Worm (Caenorhabditis elegans): Measurements from ENCODE around the gene acp-4.

The acp-4 gene

DNA sequence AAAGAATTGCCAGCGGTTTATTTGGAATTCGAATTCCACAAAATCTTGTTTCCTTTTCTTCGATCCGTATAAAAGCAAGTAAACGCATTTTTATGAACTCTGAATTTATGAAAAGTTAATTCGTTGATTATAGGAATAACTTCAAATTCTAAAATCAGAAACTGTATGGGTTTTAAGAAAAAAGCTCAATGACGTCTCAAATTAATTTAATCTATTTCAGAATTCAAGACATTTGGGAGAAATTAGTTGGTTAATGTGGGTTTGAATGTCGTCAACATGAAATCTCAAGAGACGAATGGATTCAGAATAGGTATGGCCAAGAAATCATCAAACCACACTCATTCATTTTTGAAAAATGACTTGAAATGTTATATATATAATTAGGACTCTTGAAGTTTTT lies 38.9 kb downstream of the acp-4 start, which contains the start of gene F49E12.7:
Gene F49E12.7 (minus strand): TSS at position 101 of the 400 bp plus-strand sequence.
- TF ChIP-seq ceh-8 (GFP tag; optimal IDR thresholded peaks at IDR 0.05) (peak; percentile 47), irx-1 (tag; optimal IDR thresholded peaks at IDR 0.05) (no peak)

DNA sequence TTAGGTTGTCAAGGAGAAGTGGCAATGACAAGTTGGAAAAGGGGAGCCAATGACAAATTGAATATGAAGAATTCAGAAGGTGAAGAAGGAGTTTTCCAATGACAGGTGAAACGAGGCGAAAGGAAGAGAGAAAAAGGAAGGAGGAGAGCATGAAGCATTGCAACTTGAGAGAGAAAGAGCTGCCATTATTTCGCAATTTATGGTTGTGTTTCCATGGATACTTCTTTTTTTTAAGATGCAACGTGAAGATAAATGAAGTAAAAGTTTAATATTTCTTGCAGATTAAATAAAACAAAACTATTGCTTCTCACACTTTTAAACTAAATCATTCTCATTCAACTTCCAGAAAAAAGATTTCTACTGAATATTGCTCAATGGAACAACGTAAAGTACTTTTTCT lies 40.7 kb downstream of the acp-4 start, which contains the start of gene F49E12.8:
Gene F49E12.8 (minus strand): TSS at position 101 of the 400 bp plus-strand sequence.
- no peak for TF ChIP-seq ets-5 (GFP tag; IDR thresholded peaks at IDR 0.05)
- TF ChIP-seq irx-1 (tag; optimal IDR thresholded peaks at IDR 0.05): no peak
- TF ChIP-seq lin-15B (tag; optimal IDR thresholded peaks at IDR 0.05): no peak
- no peak for TF ChIP-seq rnt-1 (tag; optimal IDR thresholded peaks at IDR 0.05)
- TF ChIP-seq ceh-63 (GFP tag; optimal IDR thresholded peaks at IDR 0.05): no peak
- TF ChIP-seq efl-1 (optimal IDR thresholded peaks at IDR 0.05): no peak
- no peak for TF ChIP-seq efl-1 (GFP tag; optimal IDR thresholded peaks at IDR 0.05 in 1 of 2)
- no peak for TF ChIP-seq nhr-84 (tag; optimal IDR thresholded peaks at IDR 0.05)
- TF ChIP-seq ztf-4 (tag; optimal IDR thresholded peaks at IDR 0.05): no peak
- TF ChIP-seq fkh-8 (tag; optimal IDR thresholded peaks at IDR 0.05): peak; percentile 59
- no peak for TF ChIP-seq nhr-85 (tag)
- TF ChIP-seq C16A3.4 (tag; optimal IDR thresholded peaks at IDR 0.05): no peak
- no peak for TF ChIP-seq sup-37 (GFP tag; optimal IDR thresholded peaks at IDR 0.05)
- TF ChIP-seq fkh-4 (tag; optimal IDR thresholded peaks at IDR 0.05; ENCODE audit: borderline replicate concordance): no peak
- no peak for TF ChIP-seq snu-23 (GFP tag; optimal IDR thresholded peaks at IDR 0.05)
- peak; percentile 13 for TF ChIP-seq nhr-71 (tag; optimal IDR thresholded peaks at IDR 0.05)
- no peak for TF ChIP-seq egl-13 (tag; optimal IDR thresholded peaks at IDR 0.05)

ce11 chrII:8392215-8392614 lies 42.7 kb downstream of the acp-4 start:
- TF ChIP-seq irx-1 (tag; optimal IDR thresholded peaks at IDR 0.05) (no peak), nhr-28 (tag; optimal IDR thresholded peaks at IDR 0.05) (no peak), lsy-2 (tag; optimal IDR thresholded peaks at IDR 0.05) (no peak), nhr-84 (tag; optimal IDR thresholded peaks at IDR 0.05) (no peak), zag-1 (tag; optimal IDR thresholded peaks at IDR 0.05) (no peak), elt-3 (tag; optimal IDR thresholded peaks at IDR 0.05) (no peak), jun-1 (tag; optimal IDR thresholded peaks at IDR 0.05) (no peak), unc-30 (tag; optimal IDR thresholded peaks at IDR 0.05) (no peak), lin-14 (GFP tag; optimal IDR thresholded peaks at IDR 0.05) (no peak), tbx-2 (tag; optimal IDR thresholded peaks at IDR 0.05) (no peak), ceh-63 (GFP tag; optimal IDR thresholded peaks at IDR 0.05) (no peak), ceh-8 (GFP tag; optimal IDR thresholded peaks at IDR 0.05) (no peak), grh-1 (GFP tag; IDR thresholded peaks at IDR 0.05) (no peak), unc-62 (GFP tag; optimal IDR thresholded peaks at IDR 0.05) (no peak), nhr-71 (tag; optimal IDR thresholded peaks at IDR 0.05) (no peak), swsn-7 (tag; optimal IDR thresholded peaks at IDR 0.05) (no peak), pqm-1 (tag; optimal IDR thresholded peaks at IDR 0.05) (no peak)

DNA sequence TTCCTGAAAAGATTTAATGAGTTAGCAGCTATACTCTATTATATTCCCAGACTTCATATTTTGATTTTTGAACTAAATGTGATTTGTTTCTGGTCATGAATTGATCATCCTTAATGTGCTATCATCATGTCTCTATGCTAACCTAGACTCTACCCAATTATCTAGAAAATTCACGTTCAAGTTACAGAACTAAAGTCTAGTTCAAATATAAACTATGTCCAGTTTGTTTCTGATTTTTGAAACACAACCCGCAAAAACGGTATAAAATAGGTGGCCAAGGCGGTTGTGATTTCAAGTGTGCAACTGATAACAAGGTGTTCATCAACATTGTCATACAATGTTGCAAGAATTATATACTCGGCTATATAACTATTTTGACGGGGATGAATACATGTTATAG lies 44.2 kb downstream of the acp-4 start, which contains the start of gene F49E12.10:
Gene F49E12.10 (plus strand): TSS at position 301 of the 400 bp plus-strand sequence.
- TF ChIP-seq mab-9 (GFP tag; IDR thresholded peaks at IDR 0.05): no peak

DNA sequence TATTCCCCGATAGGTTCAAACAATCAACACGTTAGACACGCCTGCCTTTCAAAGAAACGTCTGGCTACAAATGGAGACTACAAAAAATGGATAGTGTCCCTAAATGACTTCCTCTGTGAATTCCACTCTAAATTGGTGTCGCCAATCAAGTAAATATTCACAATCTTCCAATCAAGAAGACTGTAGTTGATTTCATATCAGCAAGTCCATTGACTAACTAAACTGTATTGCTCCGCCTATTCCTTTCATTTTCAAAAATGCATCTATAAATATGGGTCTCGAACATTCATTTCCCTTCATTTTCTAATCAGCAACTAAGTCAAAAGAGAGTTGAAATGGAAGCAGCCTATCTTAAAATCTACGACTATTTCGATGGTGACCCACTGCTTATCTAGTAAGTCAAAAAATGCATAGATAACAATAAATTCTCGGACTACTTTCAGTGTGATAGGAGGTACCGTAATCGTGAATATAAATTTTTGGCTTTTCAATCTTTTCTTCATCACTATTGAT lies 46.8 kb downstream of the acp-4 start, which contains the start of gene drd-1:
Gene drd-1 (plus strand): TSS at position 51 of the 513 bp plus-strand sequence.
- no peak for TF ChIP-seq nhr-19 (GFP tag; conservative IDR thresholded peaks at IDR 0.05)
- TF ChIP-seq pax-3 (tag; optimal IDR thresholded peaks at IDR 0.05): no peak
- TF ChIP-seq nhr-28 (tag; optimal IDR thresholded peaks at IDR 0.05): no peak
- TF ChIP-seq ceh-82 (tag; optimal IDR thresholded peaks at IDR 0.05): no peak
- TF ChIP-seq nhr-71 (tag; optimal IDR thresholded peaks at IDR 0.05): no peak
- TF ChIP-seq swsn-7 (tag; optimal IDR thresholded peaks at IDR 0.05): no peak
- TF ChIP-seq ceh-8 (GFP tag; optimal IDR thresholded peaks at IDR 0.05): no peak
- no peak for TF ChIP-seq sup-37 (GFP tag; optimal IDR thresholded peaks at IDR 0.05)
- no peak for TF ChIP-seq mab-9 (GFP tag; IDR thresholded peaks at IDR 0.05)
- TF ChIP-seq lin-14 (GFP tag; optimal IDR thresholded peaks at IDR 0.05): peak; percentile 10
- TF ChIP-seq zag-1 (tag; optimal IDR thresholded peaks at IDR 0.05): no peak
- TF ChIP-seq snpc-4 (tag; optimal IDR thresholded peaks at IDR 0.05): no peak
- TF ChIP-seq sptf-1 (tag; optimal IDR thresholded peaks at IDR 0.05): no peak
- TF ChIP-seq grh-1 (GFP tag; IDR thresholded peaks at IDR 0.05): no peak
- no peak for TF ChIP-seq ztf-11 (tag; optimal IDR thresholded peaks at IDR 0.05)
- no peak for TF ChIP-seq unc-98 (GFP tag; IDR thresholded peaks at IDR 0.05)
- TF ChIP-seq efl-1 (optimal IDR thresholded peaks at IDR 0.05): no peak
- peak in 1 of 2 experiments; percentile 66 for TF ChIP-seq efl-1 (GFP tag; optimal IDR thresholded peaks at IDR 0.05 in 1 of 2)
- no peak for TF ChIP-seq C04F5.9 (tag; optimal IDR thresholded peaks at IDR 0.05)
- TF ChIP-seq hpl-2 (GFP tag; optimal IDR thresholded peaks at IDR 0.05): no peak
- TF ChIP-seq nhr-237 (tag; optimal IDR thresholded peaks at IDR 0.05): no peak
- no peak for TF ChIP-seq isw-1 (GFP tag; IDR thresholded peaks at IDR 0.05)
- no peak for TF ChIP-seq ceh-88 (GFP tag; IDR thresholded peaks at IDR 0.05)
- no peak for TF ChIP-seq fkh-4 (tag; optimal IDR thresholded peaks at IDR 0.05; ENCODE audit: borderline replicate concordance)
- TF ChIP-seq hlh-4 (tag; optimal IDR thresholded peaks at IDR 0.05): no peak
- TF ChIP-seq ets-5 (GFP tag; IDR thresholded peaks at IDR 0.05): no peak

Measured in whole organism, L1 larva.